Fruit fly (Drosophila melanogaster) whole organism: ENCODE results near the gene Cyp6d4.

Source experiments
- CG8478 ChIP-seq: fragments of >200 bp; optimal IDR thresholded peaks from 2 replicates; lab custom pipeline; 2018; ENCODE audit warnings: inconsistent platforms
- Dll ChIP-seq: fragments of >200 bp; optimal IDR thresholded peaks from 2 replicates; lab custom pipeline; 2017
- EcR ChIP-seq, 2 experiments: fragments of >200 bp; optimal IDR thresholded peaks; 2 replicates each; lab custom pipeline; 2017; ENCODE audit warnings: missing biosample characterization in 2 of 2, missing genetic modification characterization in 2 of 2, missing genetic modification reagents in 2 of 2
- pan ChIP-seq: fragments of >200 bp; optimal IDR thresholded peaks from 2 replicates; lab custom pipeline; 2017
- psq ChIP-seq: fragments of >200 bp; optimal IDR thresholded peaks from 2 replicates; lab custom pipeline; 2017
- usp ChIP-seq: fragments of >200 bp; optimal IDR thresholded peaks from 2 replicates; lab custom pipeline; 2017; ENCODE audit warnings: missing biosample characterization, missing genetic modification characterization, mixed read lengths

DNA sequence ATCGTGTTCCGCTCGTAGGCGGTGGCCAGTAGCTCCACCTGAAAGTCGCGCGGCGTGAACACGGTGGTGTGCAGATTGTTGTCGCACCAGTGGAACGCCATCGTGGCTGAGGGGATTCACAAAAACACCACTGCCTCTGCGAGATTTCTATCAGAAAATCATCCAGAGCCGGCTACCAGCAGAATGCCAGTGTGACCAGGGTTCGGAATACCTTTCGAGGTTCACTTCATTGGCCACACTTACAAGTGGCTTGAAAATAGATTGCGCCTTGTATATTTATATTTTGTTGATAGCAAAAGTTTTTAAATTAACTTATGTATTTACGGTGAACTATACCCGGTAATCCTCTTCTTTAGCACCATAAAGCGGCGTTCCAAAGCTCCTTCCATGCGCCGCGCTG, 42.8 kb downstream of the Cyp6d4 start, which contains the start of the genes Dcr-1 and CG6985:
- TF ChIP-seq usp (GFP tag; lab: Kevin White, UChicago) = no peak
- TF ChIP-seq CG8478 (lab: Kevin White, UChicago) = no peak
- no peak for TF ChIP-seq Dll
- no peak for TF ChIP-seq EcR (GFP tag; optimal IDR thresholded peaks at IDR 0.05; lab: Kevin White, UChicago)
- no peak for TF ChIP-seq psq (lab: Kevin White, UChicago)
- no peak for TF ChIP-seq pan (lab: Kevin White, UChicago)
